Worm (Caenorhabditis elegans): ENCODE results near the gene T03F7.6.

ce11 chrV:11292682-11293081 lies 1.8 kb upstream of the T03F7.6 start:
- TF ChIP-seq nhr-11 (tag; optimal IDR thresholded peaks at IDR 0.05) = no peak
- TF ChIP-seq nhr-77 (tag; optimal IDR thresholded peaks at IDR 0.05) = no peak
- no peak for TF ChIP-seq aly-2 (tag; optimal IDR thresholded peaks at IDR 0.05)
- no peak for TF ChIP-seq alr-1 (tag; optimal IDR thresholded peaks at IDR 0.05)
- no peak for TF ChIP-seq egl-27 (tag; optimal IDR thresholded peaks at IDR 0.05)
- TF ChIP-seq lsy-2 (tag; optimal IDR thresholded peaks at IDR 0.05) = no peak
- no peak for TF ChIP-seq Y55F3AM.14 (GFP tag; optimal IDR thresholded peaks at IDR 0.05)
- TF ChIP-seq ztf-11 (tag; optimal IDR thresholded peaks at IDR 0.05) = no peak

All from whole organism, L2 larva.